Worm (Caenorhabditis elegans) whole organism, midembryonic: ENCODE data around the gene F09C6.12.

Experiments used
- cog-1 ChIP-seq: sonication (generic microtip); optimal IDR thresholded peaks from 2 replicates; lab custom pipeline; 2016; ENCODE audit warnings: missing genetic modification characterization, missing compliant biosample characterization
- flt-1 ChIP-seq: fragments of 200-800 bp; sonication (Bioruptor generic); IDR thresholded peaks from 2 replicates; pipeline ENCODE4 v1.3.6; 2022; ENCODE audit warnings: missing genetic modification characterization, missing compliant biosample characterization
- klf-2 ChIP-seq: fragments of 200-800 bp; sonication (Bioruptor generic); conservative IDR thresholded peaks from 2 replicates; pipeline ENCODE4 v1.3.6; 2022; ENCODE audit warnings: missing genetic modification reagents, missing genetic modification characterization, missing compliant biosample characterization
- med-1 ChIP-seq: sonication (generic microtip); optimal IDR thresholded peaks from 2 replicates; lab custom pipeline; 2017; ENCODE audit warnings: missing genetic modification characterization, mild to moderate bottlenecking, missing compliant biosample characterization, antibody characterized with exemption, missing genetic modification reagents; ENCODE audit not compliant: insufficient read depth
- ref-1 ChIP-seq: fragments of 200-800 bp; sonication (Bioruptor generic); conservative IDR thresholded peaks from 2 replicates; pipeline ENCODE4 v1.3.6; 2022; ENCODE audit warnings: missing genetic modification reagents, missing genetic modification characterization, missing compliant biosample characterization
- tab-1 ChIP-seq: fragments of 200-800 bp; sonication (Bioruptor generic); IDR thresholded peaks from 2 replicates; pipeline ENCODE4 v1.3.6; 2022; ENCODE audit warnings: missing genetic modification characterization, missing compliant biosample characterization
- ztf-23 ChIP-seq: fragments of 200-800 bp; sonication (Bioruptor generic); IDR thresholded peaks from 2 replicates; pipeline ENCODE4 v1.3.6; 2022; ENCODE audit warnings: missing genetic modification reagents, missing genetic modification characterization, missing compliant biosample characterization
- ztf-29 ChIP-seq: fragments of 200-800 bp; sonication (Bioruptor generic); IDR thresholded peaks from 2 replicates; pipeline ENCODE4 v1.3.6; 2022; ENCODE audit warnings: missing genetic modification reagents, missing genetic modification characterization, missing compliant biosample characterization

DNA sequence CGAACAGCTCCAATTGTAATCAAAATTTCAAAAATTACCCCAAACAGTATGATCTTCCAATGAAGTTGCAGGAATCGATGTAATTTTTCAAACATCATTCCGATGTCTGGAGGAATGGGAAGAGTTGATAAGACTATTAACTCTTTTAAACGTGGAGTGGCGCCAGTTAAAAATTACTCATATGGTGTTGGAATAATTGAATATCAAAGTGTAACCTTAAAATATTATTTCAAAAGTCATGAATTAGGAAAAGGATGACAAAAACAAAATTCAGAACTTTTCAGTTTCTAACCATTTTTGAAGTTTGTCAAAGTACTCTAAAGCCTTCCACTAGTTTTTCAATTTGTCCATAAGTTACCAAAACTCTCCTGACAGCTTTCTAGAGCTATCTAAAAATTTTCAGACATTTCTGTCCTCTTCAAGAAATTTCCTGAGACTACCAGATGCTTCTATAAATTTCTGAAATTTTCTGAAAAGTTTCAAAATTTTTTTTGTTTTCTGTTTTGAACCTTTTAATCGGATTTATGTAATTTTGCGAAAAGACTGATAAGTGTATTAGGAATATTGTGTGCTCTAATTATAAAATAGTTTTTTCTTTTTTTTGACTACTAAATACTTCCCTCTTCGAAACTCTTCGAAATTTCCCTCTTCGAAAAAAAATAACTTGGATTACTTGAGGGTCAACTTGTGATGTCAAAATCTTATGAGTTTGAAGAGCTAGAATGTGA, 28.5 kb upstream of the F09C6.12 start, which contains the start of the genes clec-35 and clec-27:
- TF ChIP-seq flt-1 (GFP tag; lab: Robert Waterston, UW): no peak
- TF ChIP-seq klf-2: no peak
- TF ChIP-seq ztf-29 (GFP tag; lab: Robert Waterston, UW): no peak
- no peak for TF ChIP-seq ztf-23 (GFP tag; lab: Robert Waterston, UW)
- TF ChIP-seq med-1: no peak
- no peak for TF ChIP-seq cog-1 (tag; lab: Kevin White, UChicago)
- no peak for TF ChIP-seq ref-1 (GFP tag; lab: Robert Waterston, UW)
- no peak for TF ChIP-seq tab-1 (GFP tag; lab: Robert Waterston, UW)
